Worm (Caenorhabditis elegans) whole organism, young adult: ENCODE data around the gene T23F6.2.

Source experiments
- F39B2.1 ChIP-seq: fragments of 200-800 bp; sonication (Bioruptor generic); IDR thresholded peaks from 2 replicates; pipeline ENCODE4 v1.3.6; 2022; ENCODE audit warnings: missing genetic modification reagents, missing genetic modification characterization, missing compliant biosample characterization
- hlh-12 ChIP-seq: sonication (generic microtip); optimal IDR thresholded peaks from 2 replicates; lab custom pipeline; 2016; ENCODE audit warnings: missing genetic modification characterization, missing compliant biosample characterization
- lag-1 ChIP-seq: fragments of 200-800 bp; sonication (Bioruptor generic); IDR thresholded peaks from 2 replicates; pipeline ENCODE4 v1.3.6; 2022; ENCODE audit warnings: missing genetic modification reagents, missing genetic modification characterization, missing compliant biosample characterization
- ztf-18 ChIP-seq: sonication (generic microtip); optimal IDR thresholded peaks from 2 replicates; lab custom pipeline; 2016; ENCODE audit warnings: missing genotype, mild to moderate bottlenecking, missing genetic modification characterization, missing compliant biosample characterization
- ztf-25 ChIP-seq: fragments of 200-800 bp; sonication (Bioruptor generic); IDR thresholded peaks from 2 replicates; pipeline ENCODE4 v1.3.6; 2022; ENCODE audit warnings: missing genetic modification reagents, missing genetic modification characterization, missing compliant biosample characterization

DNA sequence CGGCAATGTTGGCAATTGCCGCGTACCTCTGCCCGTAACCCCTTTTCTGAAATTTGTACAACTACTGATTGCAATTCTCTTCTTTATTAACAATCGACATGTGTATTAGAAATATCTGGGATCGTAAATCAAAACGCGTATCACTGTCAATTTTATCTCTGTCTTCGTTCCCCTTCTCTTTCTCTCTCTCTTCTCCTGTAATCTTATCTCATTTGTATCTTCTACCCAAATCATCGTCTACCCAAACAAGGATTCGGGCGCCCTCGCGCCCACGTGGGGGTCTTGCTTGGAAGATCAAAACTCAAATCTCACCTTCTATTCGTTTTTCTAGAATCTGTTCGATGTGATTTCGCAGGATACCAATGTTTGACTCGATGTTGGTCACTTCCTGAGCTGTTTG is 10.2 kb upstream of the T23F6.2 start, which contains the start of gene C27D8.2:
- TF ChIP-seq ztf-18 (tag; lab: Kevin White, UChicago) = no peak
- no peak for TF ChIP-seq lag-1 (GFP tag; lab: Robert Waterston, UW)
- TF ChIP-seq F39B2.1 = no peak
- no peak for TF ChIP-seq ztf-25
- TF ChIP-seq hlh-12 = no peak
